Fruit fly (Drosophila melanogaster): ENCODE data around the gene CG2931.

- no peak for TF ChIP-seq dsf (GFP tag; optimal IDR thresholded peaks at IDR 0.05; ENCODE audit: borderline replicate concordance)
- no peak for TF ChIP-seq HLH106 (tag; optimal IDR thresholded peaks at IDR 0.05)
- no peak for TF ChIP-seq dmrt93B (GFP tag; optimal IDR thresholded peaks at IDR 0.05)
- no peak for TF ChIP-seq usp (GFP tag; optimal IDR thresholded peaks at IDR 0.05)
- TF ChIP-seq pan (optimal IDR thresholded peaks at IDR 0.05): no peak
- peak; percentile 55 for TF ChIP-seq jim (GFP tag; optimal IDR thresholded peaks at IDR 0.05)
Observed at dm6 chr3R:5599521-5600360, 31.3 kb upstream of the CG2931 start.
